Fruit fly (Drosophila melanogaster): ENCODE data around the gene PDZ-GEF.
A peak's percentile ranks its signal among the peaks of the same experiment; 100 is the strongest.

DNA sequence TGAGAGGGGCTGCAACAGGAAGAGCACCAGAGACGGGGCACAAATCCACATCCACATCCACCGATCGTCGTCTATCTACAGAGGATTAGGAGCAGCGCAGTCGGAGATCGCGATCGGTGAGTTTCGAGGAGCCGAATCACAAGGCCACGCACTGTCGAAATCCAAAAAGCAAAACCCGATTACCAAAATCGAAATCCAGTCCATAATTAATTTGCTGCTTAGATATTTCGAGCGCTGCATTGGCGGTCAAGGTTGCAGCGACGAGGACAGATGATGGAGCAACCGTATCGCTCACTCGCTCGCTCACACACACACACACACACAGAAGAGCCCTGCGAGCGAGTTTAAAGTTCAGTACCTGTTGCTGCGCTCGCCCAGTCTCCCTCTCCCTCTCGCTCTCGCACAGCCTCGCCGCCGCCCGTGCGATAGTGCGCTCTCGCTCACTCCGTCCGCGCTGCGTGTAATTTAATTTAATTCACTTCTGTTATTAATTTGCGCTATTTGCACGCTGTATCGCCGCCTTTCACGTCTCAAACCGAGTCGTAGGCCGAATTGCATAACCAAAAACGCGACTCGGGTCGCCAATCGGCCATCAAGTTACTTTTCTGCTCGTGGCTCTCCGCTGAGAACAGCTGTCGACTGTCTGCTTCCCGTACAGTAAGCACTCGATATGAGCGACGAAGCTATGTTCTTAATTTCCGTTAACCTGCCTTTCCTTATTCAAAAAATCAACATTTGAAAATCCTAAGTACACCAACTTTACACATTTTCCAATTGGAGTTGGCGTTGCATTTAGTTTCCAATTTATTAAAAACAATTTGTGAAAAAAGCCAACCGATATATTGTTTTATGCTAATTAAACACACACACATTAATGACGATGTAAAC lies 15.7 kb downstream of the PDZ-GEF start:
- TF ChIP-seq h (GFP tag; optimal IDR thresholded peaks at IDR 0.05) (peak; percentile 32), lola (GFP tag; optimal IDR thresholded peaks at IDR 0.05) (peak; percentile 5), Jra (GFP tag; optimal IDR thresholded peaks at IDR 0.05) (no peak), dmrt93B (GFP tag; optimal IDR thresholded peaks at IDR 0.05) (peak; percentile 2), psq (GFP tag; optimal IDR thresholded peaks at IDR 0.05) (no peak), usp (GFP tag; optimal IDR thresholded peaks at IDR 0.05) (no peak), brk (GFP tag; optimal IDR thresholded peaks at IDR 0.05) (no peak)
